Fruit fly (Drosophila melanogaster) whole organism, embryonic: ENCODE measurements around the gene CG10283.

ENCODE experiments used
- Aef1 ChIP-seq: fragments of 200-800 bp; sonication (Bioruptor generic); IDR thresholded peaks from 3 replicates; pipeline ENCODE4 v1.3.6; 2022; ENCODE audit warnings: missing biosample characterization, missing genetic modification characterization
- CG10321 ChIP-seq: fragments of 200-800 bp; sonication (Bioruptor generic); IDR thresholded peaks from 2 replicates; pipeline ENCODE4 v1.3.6; 2022; ENCODE audit warnings: missing biosample characterization, missing genetic modification characterization
- CG10979 ChIP-seq: fragments of 200-800 bp; sonication (Bioruptor generic); optimal IDR thresholded peaks from 2 replicates; lab custom pipeline; 2018; ENCODE audit warnings: missing biosample characterization, mild to moderate bottlenecking, missing genetic modification characterization, moderate library complexity
- CG11560 ChIP-seq: fragments of 200-800 bp; sonication (Bioruptor generic); IDR thresholded peaks from 3 replicates; pipeline ENCODE4 v1.3.6; 2022; ENCODE audit warnings: missing biosample characterization, missing genetic modification characterization
- CG11696 ChIP-seq: fragments of 200-800 bp; sonication (Bioruptor generic); IDR thresholded peaks from 2 replicates; pipeline ENCODE4 v1.3.6; 2022; ENCODE audit warnings: missing biosample characterization, missing genetic modification characterization
- CG12659 ChIP-seq: fragments of 200-800 bp; sonication (Bioruptor generic); optimal IDR thresholded peaks from 3 replicates; lab custom pipeline; 2017; ENCODE audit warnings: mild to moderate bottlenecking, missing biosample characterization, missing genetic modification reagents, missing genetic modification characterization
- CG12769 ChIP-seq: fragments of 200-800 bp; sonication (Bioruptor generic); optimal IDR thresholded peaks from 2 replicates; lab custom pipeline; 2019; ENCODE audit warnings: missing biosample characterization, mild to moderate bottlenecking, missing genetic modification characterization, moderate library complexity
- CG13296 ChIP-seq: fragments of 200-800 bp; sonication (Bioruptor generic); optimal IDR thresholded peaks from 3 replicates; lab custom pipeline; 2018; ENCODE audit warnings: missing biosample characterization, mild to moderate bottlenecking, missing genetic modification characterization
- CG1529 ChIP-seq: fragments of 200-800 bp; sonication (Bioruptor generic); optimal IDR thresholded peaks from 3 replicates; lab custom pipeline; 2018; ENCODE audit warnings: missing biosample characterization, missing genetic modification characterization
- CG15514 ChIP-seq: fragments of 200-800 bp; sonication (Bioruptor generic); optimal IDR thresholded peaks from 3 replicates; lab custom pipeline; 2017; ENCODE audit warnings: missing biosample characterization, missing genetic modification characterization, mild to moderate bottlenecking, moderate library complexity, missing genetic modification reagents
- CG15601 ChIP-seq: fragments of 200-800 bp; sonication (Bioruptor generic); optimal IDR thresholded peaks from 3 replicates; lab custom pipeline; 2019; ENCODE audit warnings: missing biosample characterization, mild to moderate bottlenecking, missing genetic modification characterization, moderate library complexity
- CG17186 ChIP-seq: fragments of 200-800 bp; sonication (Bioruptor generic); optimal IDR thresholded peaks from 3 replicates; lab custom pipeline; 2017; ENCODE audit warnings: missing biosample characterization, missing genetic modification reagents, missing genetic modification characterization
- CG18011 ChIP-seq: fragments of 200-800 bp; sonication (Bioruptor generic); optimal IDR thresholded peaks from 2 replicates; lab custom pipeline; 2017; ENCODE audit warnings: missing biosample characterization, missing genetic modification characterization, mild to moderate bottlenecking, moderate library complexity, missing genotype
- CG2116 ChIP-seq: fragments of 200-800 bp; sonication (Bioruptor generic); optimal IDR thresholded peaks from 3 replicates; lab custom pipeline; 2018; ENCODE audit warnings: missing biosample characterization, mild to moderate bottlenecking, missing genetic modification characterization
- CG2202 ChIP-seq: fragments of 200-800 bp; sonication (Bioruptor generic); optimal IDR thresholded peaks from 2 replicates; lab custom pipeline; 2018; ENCODE audit warnings: missing biosample characterization, mild to moderate bottlenecking, missing genetic modification characterization
- CG2889 ChIP-seq: fragments of 200-800 bp; sonication (Bioruptor generic); IDR thresholded peaks from 3 replicates; pipeline ENCODE4 v1.3.6; 2022; ENCODE audit warnings: missing biosample characterization, missing genetic modification characterization
- CG31224 ChIP-seq: fragments of 200-800 bp; sonication (Bioruptor generic); IDR thresholded peaks from 2 replicates; pipeline ENCODE4 v1.3.6; 2022; ENCODE audit warnings: missing biosample characterization, missing genetic modification characterization
- CG32772 ChIP-seq: fragments of 200-800 bp; sonication (Bioruptor generic); IDR thresholded peaks from 2 replicates; pipeline ENCODE4 v1.3.6; 2022; ENCODE audit warnings: missing biosample characterization, missing genetic modification characterization
- CG33213 ChIP-seq: fragments of 200-800 bp; sonication (Bioruptor generic); optimal IDR thresholded peaks from 3 replicates; lab custom pipeline; 2016; ENCODE audit warnings: missing biosample characterization, missing genetic modification characterization
- CG3847 ChIP-seq: fragments of 200-800 bp; sonication (Bioruptor generic); IDR thresholded peaks from 2 replicates; pipeline ENCODE4 v1.3.6; 2022; ENCODE audit warnings: missing biosample characterization, missing genetic modification characterization
- CG5245 ChIP-seq: fragments of 200-800 bp; sonication (Bioruptor generic); optimal IDR thresholded peaks from 3 replicates; lab custom pipeline; 2016; ENCODE audit warnings: missing biosample characterization, missing genetic modification characterization
- CG7372 ChIP-seq: fragments of 200-800 bp; sonication (Bioruptor generic); IDR thresholded peaks from 2 replicates; pipeline ENCODE4 v1.3.6; 2022; ENCODE audit warnings: missing biosample characterization, missing genetic modification characterization
- CG8388 ChIP-seq: fragments of 200-800 bp; sonication (Bioruptor generic); optimal IDR thresholded peaks from 2 replicates; lab custom pipeline; 2019; ENCODE audit warnings: missing biosample characterization, mild to moderate bottlenecking, missing genetic modification characterization, moderate library complexity
- CG9437 ChIP-seq: fragments of 200-800 bp; sonication (Bioruptor generic); optimal IDR thresholded peaks from 2 replicates; lab custom pipeline; 2018; ENCODE audit warnings: missing biosample characterization, mild to moderate bottlenecking, missing genetic modification characterization
- CG9609 ChIP-seq: fragments of 200-800 bp; sonication (Bioruptor generic); optimal IDR thresholded peaks from 3 replicates; lab custom pipeline; 2016; ENCODE audit warnings: missing biosample characterization, missing genetic modification characterization
- CTCF ChIP-seq: fragments of 200-800 bp; sonication (Bioruptor generic); optimal IDR thresholded peaks from 2 replicates; lab custom pipeline; 2017; ENCODE audit warnings: missing biosample characterization, mild to moderate bottlenecking, missing genetic modification characterization, moderate library complexity
- Dek ChIP-seq: fragments of 200-800 bp; sonication (Bioruptor generic); optimal IDR thresholded peaks from 3 replicates; lab custom pipeline; 2019; ENCODE audit warnings: missing biosample characterization, mild to moderate bottlenecking, missing genetic modification characterization, moderate library complexity
- Eip74EF ChIP-seq, 2 experiments: fragments of 200-800 bp in 1 of 2; fragments of >200 bp in 1 of 2; sonication (Bioruptor generic) in 1 of 2; optimal IDR thresholded peaks; 2 replicates each; lab custom pipeline; 2017 to 2019; ENCODE audit warnings: missing biosample characterization in 2 of 2, missing genetic modification characterization in 2 of 2, mild to moderate bottlenecking in 1 of 2, moderate library complexity in 1 of 2
- Gug ChIP-seq: fragments of 200-800 bp; sonication (Bioruptor generic); IDR thresholded peaks from 4 replicates; pipeline ENCODE4 v1.3.6; 2022; ENCODE audit warnings: missing biosample characterization, missing genetic modification characterization
- Hey ChIP-seq: fragments of 200-800 bp; sonication (Bioruptor generic); optimal IDR thresholded peaks from 3 replicates; lab custom pipeline; 2018; ENCODE audit warnings: missing biosample characterization, mild to moderate bottlenecking, missing genetic modification characterization
- Hr3 ChIP-seq: fragments of 200-800 bp; sonication (Bioruptor generic); optimal IDR thresholded peaks from 3 replicates; lab custom pipeline; 2016; ENCODE audit warnings: missing biosample characterization, missing genetic modification characterization
- Hr78 ChIP-seq, 2 experiments: fragments of 200-800 bp in 1 of 2; fragments of >200 bp in 1 of 2; sonication (Bioruptor generic) in 1 of 2; optimal IDR thresholded peaks; 2 replicates each; lab custom pipeline; 2017 to 2019; ENCODE audit warnings: missing biosample characterization in 2 of 2, missing genetic modification characterization in 2 of 2, mild to moderate bottlenecking in 1 of 2, moderate library complexity in 1 of 2
- NfI ChIP-seq: fragments of 200-800 bp; sonication (Bioruptor generic); optimal IDR thresholded peaks from 3 replicates; lab custom pipeline; 2018; ENCODE audit warnings: missing biosample characterization, mild to moderate bottlenecking, missing genetic modification characterization, moderate library complexity
- Six4 ChIP-seq: fragments of 200-800 bp; sonication (Bioruptor generic); optimal IDR thresholded peaks from 2 replicates; lab custom pipeline; 2016; ENCODE audit warnings: missing biosample characterization, missing genetic modification characterization
- Ssrp ChIP-seq: fragments of 200-800 bp; sonication (Bioruptor generic); optimal IDR thresholded peaks from 2 replicates; lab custom pipeline; 2018; ENCODE audit warnings: missing biosample characterization, mild to moderate bottlenecking, missing genetic modification characterization, moderate library complexity
- Stat92E ChIP-seq, 3 experiments: fragments of >200 bp in 2 of 3; fragments of 200-800 bp in 1 of 3; sonication (Bioruptor generic) in 1 of 3; optimal IDR thresholded peaks; 2 replicates each; lab custom pipeline; 2017 to 2019; ENCODE audit warnings: missing biosample characterization in 3 of 3, missing genetic modification characterization in 3 of 3, mild to moderate bottlenecking in 1 of 3, moderate library complexity in 1 of 3
- abd-A ChIP-seq: fragments of 200-800 bp; sonication (Bioruptor generic); optimal IDR thresholded peaks from 3 replicates; lab custom pipeline; 2019; ENCODE audit warnings: missing biosample characterization, mild to moderate bottlenecking, missing genetic modification characterization, moderate library complexity
- bbx ChIP-seq: fragments of 200-800 bp; sonication (Bioruptor generic); IDR thresholded peaks from 2 replicates; pipeline ENCODE4 v1.3.6; 2022; ENCODE audit warnings: missing biosample characterization, missing genetic modification characterization; ENCODE audit not compliant: partially characterized antibody
- bsh ChIP-seq, 2 experiments: fragments of 200-800 bp; sonication (Bioruptor generic); optimal IDR thresholded peaks; 2 replicates each; lab custom pipeline; 2017 to 2018; ENCODE audit warnings: mild to moderate bottlenecking in 2 of 2, missing biosample characterization in 2 of 2, missing genetic modification characterization in 2 of 2, moderate library complexity in 1 of 2
- cad ChIP-seq: fragments of >200 bp; optimal IDR thresholded peaks from 2 replicates; lab custom pipeline; 2017; ENCODE audit warnings: missing biosample characterization, missing genetic modification characterization
- dimm ChIP-seq: fragments of 200-800 bp; sonication (Bioruptor generic); IDR thresholded peaks from 2 replicates; pipeline ENCODE4 v1.3.6; 2022; ENCODE audit warnings: missing biosample characterization, missing genetic modification characterization
- ewg ChIP-seq: fragments of 200-800 bp; sonication (Bioruptor generic); optimal IDR thresholded peaks from 3 replicates; lab custom pipeline; 2017; ENCODE audit warnings: mild to moderate bottlenecking, missing biosample characterization, missing genetic modification reagents, missing genetic modification characterization
- fd3F ChIP-seq: fragments of 200-800 bp; sonication (Bioruptor generic); optimal IDR thresholded peaks from 2 replicates; lab custom pipeline; 2018; ENCODE audit warnings: missing biosample characterization, mild to moderate bottlenecking, missing genetic modification characterization, moderate library complexity
- lilli ChIP-seq: fragments of 200-800 bp; sonication (Bioruptor generic); optimal IDR thresholded peaks from 3 replicates; lab custom pipeline; 2016; ENCODE audit warnings: missing biosample characterization, missing genetic modification characterization
- onecut ChIP-seq: fragments of 200-800 bp; sonication (Bioruptor generic); IDR thresholded peaks from 2 replicates; pipeline ENCODE4 v1.3.6; 2022; ENCODE audit warnings: missing biosample characterization, missing genetic modification characterization
- tll ChIP-seq, 2 experiments: fragments of 200-800 bp in 1 of 2; fragments of >200 bp in 1 of 2; sonication (Bioruptor generic) in 1 of 2; optimal IDR thresholded peaks; 2 replicates each; lab custom pipeline; 2017 to 2019; ENCODE audit warnings: missing biosample characterization in 2 of 2, missing genetic modification characterization in 2 of 2, mild to moderate bottlenecking in 1 of 2, moderate library complexity in 1 of 2
- tup ChIP-seq: fragments of 200-800 bp; sonication (Bioruptor generic); optimal IDR thresholded peaks from 2 replicates; lab custom pipeline; 2016; ENCODE audit warnings: missing biosample characterization, mild to moderate bottlenecking, missing genetic modification characterization, moderate library complexity
- yki ChIP-seq: fragments of >200 bp; optimal IDR thresholded peaks from 3 replicates; lab custom pipeline; 2018
- z ChIP-seq: fragments of 200-800 bp; sonication (Bioruptor generic); IDR thresholded peaks from 3 replicates; pipeline ENCODE4 v1.3.6; 2022; ENCODE audit warnings: missing biosample characterization, missing genetic modification characterization

Gene CG10283

dm6 chr2L:18442903-18443608 lies 41.3 kb downstream of the CG10283 start, which contains the start of gene RpS26 (continued):
- TF ChIP-seq Hr78 (GFP tag; optimal IDR thresholded peaks at IDR 0.05; lab: Kevin White, UChicago), result no peak
- no peak for TF ChIP-seq CG13296
- peak; percentile 45 for TF ChIP-seq Ssrp (tag; lab: Kevin White, UChicago)
- TF ChIP-seq CG12659 (GFP tag; lab: Kevin White, UChicago), result peak; percentile 76
- peak; percentile 27 for TF ChIP-seq fd3F (GFP tag; lab: Kevin White, UChicago)
- TF ChIP-seq CG18011 (GFP tag; lab: Kevin White, UChicago), result no peak
- TF ChIP-seq yki (lab: Kevin White, UChicago), result no peak
- no peak for TF ChIP-seq CG11560 (tag; lab: Robert Waterston, UW)
- peak; percentile 50 for TF ChIP-seq CG31224 (GFP tag; lab: Robert Waterston, UW)
- TF ChIP-seq CG7372, result peak; percentile 42; the same call in 1 of the 2 replicates
- TF ChIP-seq CG10979 (tag; lab: Kevin White, UChicago), result peak; percentile 33
- peak in 1 of 3 experiments; percentile 65 for TF ChIP-seq Stat92E (GFP tag; optimal IDR thresholded peaks at IDR 0.05; lab: Kevin White, UChicago)
- TF ChIP-seq onecut (GFP tag; lab: Robert Waterston, UW), result no peak
- no peak for TF ChIP-seq CG11696
- 0 out of 3 replicates have a peak, but pooled peaks have one; percentile 10 for TF ChIP-seq CG2889 (GFP tag; lab: Robert Waterston, UW)
- TF ChIP-seq abd-A (tag; lab: Kevin White, UChicago), result no peak
- TF ChIP-seq CG15514 (GFP tag; lab: Kevin White, UChicago), result peak; percentile 61
- peak; percentile 59 for TF ChIP-seq NfI
- TF ChIP-seq CG32772, result no peak
- no peak for TF ChIP-seq z
- TF ChIP-seq CG2116 (GFP tag; lab: Kevin White, UChicago), result peak; percentile 50
- peak; percentile 65 for TF ChIP-seq CG33213
- no peak for TF ChIP-seq Aef1 (GFP tag; lab: Robert Waterston, UW)
- peak in 1 of 2 experiments; percentile 19 for TF ChIP-seq bsh (GFP tag; optimal IDR thresholded peaks at IDR 0.05; lab: Kevin White, UChicago)
- TF ChIP-seq CG3847 (GFP tag; lab: Robert Waterston, UW), result peak; percentile 64
- no peak for TF ChIP-seq tup
- TF ChIP-seq CG10321 (GFP tag; lab: Robert Waterston, UW), result no peak
- peak; percentile 17 for TF ChIP-seq CG1529
- peak; percentile 71 for TF ChIP-seq CG15601 (tag; lab: Kevin White, UChicago)
- TF ChIP-seq CG5245, result peak; percentile 48
- TF ChIP-seq lilli, result peak; percentile 58
- no peak for TF ChIP-seq Hey (tag; lab: Kevin White, UChicago)
- peak; percentile 61 for TF ChIP-seq CG17186 (GFP tag; lab: Kevin White, UChicago)
- peak; percentile 12 for TF ChIP-seq CG8388 (GFP tag; lab: Kevin White, UChicago)
- TF ChIP-seq CTCF (GFP tag; lab: Kevin White, UChicago), result no peak
- TF ChIP-seq CG9437, result peak; percentile 13
- TF ChIP-seq Eip74EF (GFP tag; optimal IDR thresholded peaks at IDR 0.05; lab: Kevin White, UChicago), result no peak
- TF ChIP-seq CG12769, result peak; percentile 22
- TF ChIP-seq Six4 (GFP tag; lab: Kevin White, UChicago), result no peak
- no peak for TF ChIP-seq dimm (GFP tag; lab: Robert Waterston, UW)
- TF ChIP-seq CG2202 (tag; lab: Kevin White, UChicago), result no peak
- TF ChIP-seq tll (GFP tag; optimal IDR thresholded peaks at IDR 0.05; lab: Kevin White, UChicago), result peak in 1 of 2 experiments; percentile 49
- TF ChIP-seq ewg, result no peak
- TF ChIP-seq cad (GFP tag; lab: Kevin White, UChicago), result no peak
- TF ChIP-seq bbx (GFP tag; lab: Robert Waterston, UW), result no peak; the same call in 1 of the 2 replicates
- peak; percentile 12 for TF ChIP-seq Hr3
- no peak for TF ChIP-seq Gug (GFP tag; lab: Robert Waterston, UW)
- TF ChIP-seq CG9609 (GFP tag; lab: Kevin White, UChicago), result no peak
- TF ChIP-seq Dek, result peak; percentile 16
